Worm (Caenorhabditis elegans) whole organism, L3 larva: ENCODE measurements around the gene F38B7.11.
"Not testable (repeated sequence)": the region's sequence is repeated elsewhere in the genome, so short reads cannot be mapped to it uniquely, and the experiment has no call there.

Experiments
- ceh-28 ChIP-seq: fragments of 150-350 bp; optimal IDR thresholded peaks from 2 replicates; lab custom pipeline; 2014; ENCODE audit warnings: missing biosample characterization, missing genetic modification reagents, missing genetic modification characterization
- ceh-9 ChIP-seq: sonication (generic microtip); optimal IDR thresholded peaks from 2 replicates; lab custom pipeline; 2018; ENCODE audit warnings: missing biosample characterization, missing genetic modification characterization
- elt-1 ChIP-seq: fragments of 150-350 bp; optimal IDR thresholded peaks from 2 replicates; lab custom pipeline; 2014; ENCODE audit warnings: missing biosample characterization, missing genetic modification characterization
- fkh-10 ChIP-seq: sonication (generic microtip); optimal IDR thresholded peaks from 2 replicates; lab custom pipeline; 2017; ENCODE audit warnings: missing biosample characterization, missing genetic modification reagents, missing genetic modification characterization
- fos-1 ChIP-seq: fragments of 150-350 bp; optimal IDR thresholded peaks from 2 replicates; lab custom pipeline; 2014; ENCODE audit warnings: missing biosample characterization, missing genetic modification characterization
- hmg-11 ChIP-seq: sonication (generic microtip); optimal IDR thresholded peaks from 2 replicates; lab custom pipeline; 2016; ENCODE audit warnings: missing genetic modification characterization, missing compliant biosample characterization
- lin-39 ChIP-seq: fragments of 150-350 bp; optimal IDR thresholded peaks from 2 replicates; lab custom pipeline; 2018; ENCODE audit warnings: missing biosample characterization, missing genetic modification reagents, missing genetic modification characterization
- mdl-1 ChIP-seq: fragments of 150-350 bp; optimal IDR thresholded peaks from 2 replicates; lab custom pipeline; 2014; ENCODE audit warnings: missing biosample characterization, missing genetic modification characterization
- nhr-28 ChIP-seq: fragments of 150-350 bp; optimal IDR thresholded peaks from 2 replicates; lab custom pipeline; 2014; ENCODE audit warnings: missing biosample characterization, missing genetic modification characterization
- nhr-76 ChIP-seq: fragments of 150-350 bp; sonication (generic microtip); optimal IDR thresholded peaks from 5 replicates; lab custom pipeline; 2014; ENCODE audit warnings: missing biosample characterization, missing genetic modification characterization
- pha-4 ChIP-seq: fragments of 150-350 bp; optimal IDR thresholded peaks from 2 replicates; lab custom pipeline; 2014; ENCODE audit warnings: missing biosample characterization, missing genetic modification reagents, missing genetic modification characterization
- skn-1 ChIP-seq: fragments of 150-350 bp; optimal IDR thresholded peaks from 2 replicates; lab custom pipeline; 2014; ENCODE audit warnings: missing biosample characterization, missing genetic modification characterization
- snpc-4 ChIP-seq: fragments of 150-350 bp; optimal IDR thresholded peaks from 2 replicates; lab custom pipeline; 2014; ENCODE audit warnings: missing biosample characterization, missing genetic modification characterization

ce11 chrV:11504853-11505397 is 42.0 kb upstream of the F38B7.11 start, which contains the start of the genes C55A6.1 and C55A6.10:
- not testable (repeated sequence) for TF ChIP-seq fos-1, ceh-9, skn-1, mdl-1, nhr-76, nhr-28 (tag; lab: Kevin White, UChicago)
- peak; percentile 20 for TF ChIP-seq snpc-4 (tag; lab: Kevin White, UChicago)
- TF ChIP-seq elt-1: peak; percentile 13
- peak; percentile 61 for TF ChIP-seq ceh-28 (tag; lab: Kevin White, UChicago)
- peak; percentile 66 for TF ChIP-seq pha-4 (tag; lab: Kevin White, UChicago)
- TF ChIP-seq fkh-10: peak; percentile 16
- peak; percentile 22 for TF ChIP-seq lin-39 (tag; lab: Kevin White, UChicago)
- peak; percentile 68 for TF ChIP-seq hmg-11 (tag; lab: Kevin White, UChicago)
